Fruit fly (Drosophila melanogaster) Kc167 (cell line): ENCODE data around the gene Rheb.

Source experiments
- Myc ChIP-seq: fragments of >200 bp; optimal IDR thresholded peaks from 2 replicates; lab custom pipeline; 2017; ENCODE audit warnings: missing external identifiers
- Sin3A ChIP-seq: fragments of >200 bp; optimal IDR thresholded peaks from 2 replicates; lab custom pipeline; 2018; ENCODE audit warnings: missing external identifiers
- h ChIP-seq: fragments of >200 bp; optimal IDR thresholded peaks from 3 replicates; lab custom pipeline; 2018; ENCODE audit warnings: missing external identifiers
- insv ChIP-seq: fragments of >200 bp; optimal IDR thresholded peaks from 3 replicates; lab custom pipeline; 2018; ENCODE audit warnings: missing external identifiers
- psq ChIP-seq: fragments of >200 bp; optimal IDR thresholded peaks from 2 replicates; lab custom pipeline; 2017; ENCODE audit warnings: missing external identifiers
- ttk ChIP-seq: sonication (Bioruptor generic); optimal IDR thresholded peaks from 2 replicates; lab custom pipeline; 2017; ENCODE audit warnings: missing external identifiers

Rheb gene

DNA sequence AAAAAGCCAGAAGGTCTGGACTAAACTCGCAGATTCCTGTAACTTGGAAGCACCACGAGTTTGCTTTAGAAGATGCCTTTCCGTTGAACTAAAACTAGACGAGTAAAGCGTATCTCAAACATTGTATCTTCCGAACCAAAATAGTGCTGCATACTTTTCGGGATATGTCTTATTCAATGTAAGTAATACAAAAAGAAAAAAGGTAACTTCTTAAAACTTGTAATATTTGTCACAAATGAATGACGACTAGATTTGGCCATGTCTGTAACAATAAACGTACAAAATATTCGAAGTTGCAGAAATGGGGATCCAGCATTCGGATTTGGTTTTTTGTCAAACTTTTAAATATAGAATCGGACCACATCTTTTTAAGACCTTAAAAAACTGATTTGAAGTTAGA is 26.2 kb downstream of the Rheb start:
- TF ChIP-seq Sin3A (lab: Kevin White, UChicago) = no peak
- no peak for TF ChIP-seq insv (lab: Kevin White, UChicago)
- no peak for TF ChIP-seq Myc (lab: Kevin White, UChicago)

- TF ChIP-seq h (no peak), Myc (lab: Kevin White, UChicago) (no peak), ttk (lab: Kevin White, UChicago) (no peak), insv (lab: Kevin White, UChicago) (no peak), Sin3A (lab: Kevin White, UChicago) (no peak), psq (lab: Kevin White, UChicago) (no peak)
Measured at dm6 chr3R:5599521-5600360, 31.0 kb downstream of the Rheb start.

DNA sequence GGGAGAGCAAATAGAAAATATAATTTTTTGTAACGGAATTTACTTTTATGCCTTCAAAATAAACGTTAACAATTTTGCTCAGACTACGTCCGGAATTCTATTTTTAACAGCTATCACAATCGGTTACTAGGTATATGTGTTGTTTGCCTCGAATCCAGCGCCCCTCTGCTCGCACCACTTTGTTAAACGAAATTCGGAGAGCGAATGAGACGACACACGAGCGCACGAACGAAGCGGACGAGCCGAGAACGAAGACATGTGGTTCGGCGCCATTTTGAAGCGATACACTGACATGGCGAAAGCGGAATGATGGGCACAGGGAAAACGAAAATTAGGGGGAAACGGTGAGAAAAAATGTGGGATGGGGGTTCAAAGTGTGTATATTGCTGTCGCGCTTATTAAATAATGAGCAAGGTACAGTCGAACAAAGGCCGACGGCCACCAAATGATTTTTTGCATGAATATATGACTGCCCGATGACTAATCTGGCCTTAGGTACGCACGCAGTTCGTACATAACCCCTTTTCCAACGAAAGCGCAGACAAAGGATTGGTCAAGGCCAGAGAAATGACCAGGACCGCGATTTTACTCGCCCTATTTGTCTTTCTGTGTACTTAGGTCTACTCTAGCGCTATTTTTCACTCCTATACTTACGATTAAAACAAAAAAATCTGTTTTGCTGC is 31.8 kb downstream of the Rheb start:
- TF ChIP-seq Sin3A (lab: Kevin White, UChicago) (no peak), h (no peak), insv (lab: Kevin White, UChicago) (no peak), Myc (lab: Kevin White, UChicago) (no peak), psq (lab: Kevin White, UChicago) (no peak), ttk (lab: Kevin White, UChicago) (no peak)

- TF ChIP-seq ttk (lab: Kevin White, UChicago) = no peak
- no peak for TF ChIP-seq insv (lab: Kevin White, UChicago)
- TF ChIP-seq Myc (lab: Kevin White, UChicago) = no peak
- no peak for TF ChIP-seq Sin3A (lab: Kevin White, UChicago)
- no peak for TF ChIP-seq h
- no peak for TF ChIP-seq psq (lab: Kevin White, UChicago)
Measured at dm6 chr3R:5601044-5601523, 32.4 kb downstream of the Rheb start, which contains the start of the genes kra and SecS. Gene kra (minus strand): TSS chr3R:5601136. Gene SecS (plus strand): TSS chr3R:5601433.

- TF ChIP-seq Myc (lab: Kevin White, UChicago) (no peak), Sin3A (lab: Kevin White, UChicago) (no peak), ttk (lab: Kevin White, UChicago) (no peak)
Measured at dm6 chr3R:5606477-5606876, 37.8 kb downstream of the Rheb start, which contains the start of gene asl. Gene asl (minus strand): TSS chr3R:5606543.

- TF ChIP-seq h (no peak), psq (lab: Kevin White, UChicago) (no peak), ttk (lab: Kevin White, UChicago) (no peak), Myc (lab: Kevin White, UChicago) (no peak), insv (lab: Kevin White, UChicago) (no peak), Sin3A (lab: Kevin White, UChicago) (no peak)
Measured at dm6 chr3R:5608422-5608821, 39.7 kb downstream of the Rheb start.

DNA sequence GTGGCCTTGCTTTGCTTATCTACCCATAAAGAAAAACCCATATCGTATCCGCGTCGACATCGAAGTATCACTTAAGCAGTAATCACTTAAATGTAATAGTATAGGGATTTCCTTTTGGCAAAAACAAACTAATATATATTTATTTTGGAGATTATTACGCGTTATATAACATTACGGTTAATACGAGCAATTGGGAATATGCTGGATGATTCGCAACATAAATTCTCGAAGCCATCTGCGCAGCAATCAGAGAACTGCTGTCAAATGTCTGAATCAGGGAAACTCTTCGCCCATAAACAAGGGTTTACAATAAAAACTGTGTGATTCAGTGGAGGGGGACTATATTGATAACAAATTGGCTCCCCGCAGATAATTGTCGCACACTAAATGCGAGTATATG is 41.9 kb downstream of the Rheb start:
- TF ChIP-seq ttk (lab: Kevin White, UChicago) = no peak
- no peak for TF ChIP-seq Sin3A (lab: Kevin White, UChicago)
- TF ChIP-seq psq (lab: Kevin White, UChicago) = no peak
- no peak for TF ChIP-seq insv (lab: Kevin White, UChicago)
- TF ChIP-seq Myc (lab: Kevin White, UChicago) = no peak
- no peak for TF ChIP-seq h

dm6 chr3R:5611167-5611566 is 42.4 kb downstream of the Rheb start:
- no peak for TF ChIP-seq h

DNA sequence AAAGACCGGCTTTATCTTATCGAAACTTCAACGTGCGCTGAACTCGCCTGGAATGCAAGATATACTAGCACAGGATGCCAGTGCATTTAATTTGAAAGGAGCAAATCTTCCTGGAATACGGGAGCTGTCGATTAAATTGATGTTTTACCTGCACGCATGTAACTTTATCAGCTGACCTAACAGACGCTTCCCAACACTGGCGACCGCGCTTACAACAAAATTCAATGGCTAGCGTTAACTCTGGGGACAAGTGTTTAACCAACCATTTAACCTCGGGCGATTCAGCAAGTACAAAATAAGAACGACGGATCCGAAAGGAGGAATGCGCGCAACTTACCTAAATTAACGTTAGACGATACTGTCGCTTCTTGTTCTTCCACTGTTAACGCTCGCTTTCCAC is 43.0 kb downstream of the Rheb start:
- no peak for TF ChIP-seq Sin3A (lab: Kevin White, UChicago)
- TF ChIP-seq Myc (lab: Kevin White, UChicago) = no peak

DNA sequence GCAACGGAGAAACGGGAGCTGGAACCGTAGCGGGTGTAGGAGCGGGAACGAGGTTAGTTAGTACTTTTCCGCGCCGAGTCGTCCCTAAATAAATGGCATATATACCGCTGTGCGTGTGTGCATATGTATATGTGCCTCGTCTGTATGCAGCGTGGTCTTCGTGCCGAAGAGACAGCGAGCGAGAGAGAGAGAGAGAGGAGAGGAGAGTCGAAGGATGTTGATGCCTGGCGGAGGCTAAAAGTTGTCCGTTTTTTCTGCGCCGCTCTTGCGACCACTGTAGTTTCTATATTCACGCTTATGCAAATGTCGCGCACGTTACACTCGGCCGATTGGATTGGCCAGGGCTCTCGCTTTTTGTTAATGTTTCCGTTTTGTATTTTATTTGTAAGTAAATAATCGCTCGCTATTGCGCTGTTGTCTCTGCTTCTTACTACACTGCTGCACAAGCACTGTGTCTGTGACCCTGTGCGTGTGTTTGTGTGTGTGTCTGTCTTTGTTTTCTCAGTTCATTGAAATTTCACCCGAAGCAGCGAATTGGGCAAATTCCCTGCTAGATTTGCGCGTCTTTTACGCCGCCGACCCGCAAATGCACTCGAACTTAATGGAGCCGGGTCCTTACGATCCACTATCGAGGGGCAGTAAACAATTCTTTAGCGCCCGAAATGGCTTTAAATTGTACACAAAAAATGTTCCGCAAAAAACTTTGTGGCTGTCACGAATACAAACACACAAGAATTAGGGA is 43.8 kb downstream of the Rheb start, which contains the start of gene Rga:
Gene Rga (minus strand): TSS at position 741 of the 742 bp plus-strand sequence.
- TF ChIP-seq Myc (lab: Kevin White, UChicago) (no peak), ttk (lab: Kevin White, UChicago) (no peak), Sin3A (lab: Kevin White, UChicago) (no peak), insv (lab: Kevin White, UChicago) (no peak), psq (lab: Kevin White, UChicago) (no peak), h (no peak)

DNA sequence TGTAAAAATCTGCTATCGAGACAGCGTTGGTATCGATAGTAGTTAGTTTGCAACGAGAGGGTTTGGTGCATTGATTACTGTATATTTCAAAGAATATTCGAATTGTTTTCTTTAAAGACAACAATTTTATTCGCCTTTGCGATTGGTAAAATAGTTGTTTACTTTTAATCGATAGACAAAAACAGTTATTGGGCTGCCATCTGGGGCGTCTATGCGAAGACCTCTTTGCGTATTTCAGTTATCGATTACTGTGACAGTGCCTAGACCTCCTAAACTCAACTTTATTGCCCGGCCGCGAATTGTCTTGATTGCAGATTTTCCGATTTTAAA is 44.4 kb downstream of the Rheb start, which contains the start of gene Atu:
Gene Atu (plus strand): TSS at position 245 of the 330 bp plus-strand sequence.
- TF ChIP-seq psq (lab: Kevin White, UChicago) (no peak), Myc (lab: Kevin White, UChicago) (no peak), ttk (lab: Kevin White, UChicago) (no peak), insv (lab: Kevin White, UChicago) (no peak), Sin3A (lab: Kevin White, UChicago) (no peak), h (no peak)
